Fruit fly (Drosophila melanogaster): ENCODE data around the gene CG6125.

- no peak for TF ChIP-seq NK7.1 (GFP tag; optimal IDR thresholded peaks at IDR 0.05)
- no peak for TF ChIP-seq sc (optimal IDR thresholded peaks at IDR 0.05)
- TF ChIP-seq sc (GFP tag; optimal IDR thresholded peaks at IDR 0.05) = no peak
- no peak for TF ChIP-seq Ets97D (GFP tag; optimal IDR thresholded peaks at IDR 0.05)
- TF ChIP-seq crol (GFP tag; IDR thresholded peaks at IDR 0.05) = no peak
- peak; percentile 45 for TF ChIP-seq CG10543 (GFP tag; optimal IDR thresholded peaks at IDR 0.05)
Measured at dm6 chr3R:15451344-15452107, 44.7 kb upstream of the CG6125 start.

Measured in whole organism, embryonic.